Fruit fly (Drosophila melanogaster) whole organism, wandering third instar larva: ENCODE data around the gene CG14507.

Source experiments
- Abd-B ChIP-seq: fragments of >200 bp; optimal IDR thresholded peaks from 2 replicates; lab custom pipeline; 2017; ENCODE audit warnings: missing biosample characterization, missing genetic modification characterization
- CG32264 ChIP-seq: fragments of 200-800 bp; sonication (Bioruptor generic); optimal IDR thresholded peaks from 2 replicates; lab custom pipeline; 2016; ENCODE audit warnings: missing biosample characterization, missing genetic modification characterization
- CG9705 ChIP-seq: fragments of 200-800 bp; sonication (Bioruptor generic); optimal IDR thresholded peaks from 2 replicates; lab custom pipeline; 2018; ENCODE audit warnings: missing biosample characterization, mild to moderate bottlenecking, missing genetic modification characterization
- CrebA ChIP-seq: fragments of 200-800 bp; sonication (Bioruptor generic); optimal IDR thresholded peaks from 2 replicates; lab custom pipeline; 2016; ENCODE audit warnings: missing biosample characterization, mild to moderate bottlenecking, missing genetic modification characterization, borderline replicate concordance
- Dfd ChIP-seq: fragments of >200 bp; optimal IDR thresholded peaks from 2 replicates; lab custom pipeline; 2017; ENCODE audit warnings: missing biosample characterization, missing genetic modification characterization
- Dif ChIP-seq: fragments of 200-275, 200-300 bp; sonication (Bioruptor generic); optimal IDR thresholded peaks from 2 replicates; lab custom pipeline; 2018; ENCODE audit warnings: missing biosample characterization, missing genetic modification characterization; ENCODE audit not compliant: partially characterized antibody
- GATAd ChIP-seq: sonication (Bioruptor generic); optimal IDR thresholded peaks from 2 replicates; lab custom pipeline; 2016; ENCODE audit warnings: missing biosample characterization, missing genetic modification characterization
- HLH106 ChIP-seq: fragments of 200-800 bp; optimal IDR thresholded peaks from 3 replicates; lab custom pipeline; 2019; ENCODE audit warnings: missing biosample characterization, mild to moderate bottlenecking, missing genetic modification characterization, moderate library complexity
- Hnf4 ChIP-seq: fragments of 200-800 bp; sonication (Bioruptor generic); optimal IDR thresholded peaks from 2 replicates; lab custom pipeline; 2016; ENCODE audit warnings: missing biosample characterization, mild to moderate bottlenecking, missing genetic modification characterization
- Hr78 ChIP-seq: fragments of >200 bp; optimal IDR thresholded peaks from 2 replicates; lab custom pipeline; 2017; ENCODE audit warnings: missing biosample characterization, missing genetic modification characterization
- Hr83 ChIP-seq: fragments of 200-300 bp; sonication (Bioruptor generic); optimal IDR thresholded peaks from 2 replicates; lab custom pipeline; 2016; ENCODE audit warnings: missing biosample characterization, mild to moderate bottlenecking, missing genetic modification characterization, moderate library complexity; ENCODE audit not compliant: poor library complexity, severe bottlenecking
- Jra ChIP-seq: sonication (Bioruptor generic); optimal IDR thresholded peaks from 2 replicates; lab custom pipeline; 2016; ENCODE audit warnings: missing biosample characterization, missing genetic modification characterization
- Mio ChIP-seq: sonication (Bioruptor generic); optimal IDR thresholded peaks from 2 replicates; lab custom pipeline; 2016; ENCODE audit warnings: missing biosample characterization, missing genetic modification characterization
- Myc ChIP-seq: fragments of >200 bp; optimal IDR thresholded peaks from 2 replicates; lab custom pipeline; 2017
- N ChIP-seq: fragments of >200 bp; optimal IDR thresholded peaks from 2 replicates; lab custom pipeline; 2018; ENCODE audit warnings: missing biosample characterization, missing external identifiers, missing genetic modification characterization
- OdsH ChIP-seq: fragments of 200-800 bp; sonication (Bioruptor generic); optimal IDR thresholded peaks from 2 replicates; lab custom pipeline; 2016; ENCODE audit warnings: missing biosample characterization, mild to moderate bottlenecking, missing genetic modification characterization
- Rel ChIP-seq, 2 experiments: fragments of 200-800 bp; sonication (Bioruptor generic) in 1 of 2; optimal IDR thresholded peaks; 2 replicates in 1 of 2; 3 replicates in 1 of 2; lab custom pipeline; 2016 to 2019; ENCODE audit warnings: mild to moderate bottlenecking in 2 of 2, missing biosample characterization in 2 of 2, missing genetic modification characterization in 2 of 2, moderate library complexity in 1 of 2
- Sp1 ChIP-seq: fragments of 200-800 bp; sonication (Bioruptor generic); optimal IDR thresholded peaks from 3 replicates; lab custom pipeline; 2019; ENCODE audit warnings: missing biosample characterization, mild to moderate bottlenecking, missing genetic modification characterization, moderate library complexity
- Vsx2 ChIP-seq: fragments of 200-300, 225-300 bp; sonication (Bioruptor generic); optimal IDR thresholded peaks from 2 replicates; lab custom pipeline; 2018; ENCODE audit warnings: missing biosample characterization, missing genetic modification characterization; ENCODE audit not compliant: partially characterized antibody
- br ChIP-seq: fragments of 200-800 bp; sonication (Bioruptor generic); optimal IDR thresholded peaks from 2 replicates; lab custom pipeline; 2016; ENCODE audit warnings: missing biosample characterization, missing genetic modification characterization
- brk ChIP-seq: fragments of 200-800 bp; sonication (Bioruptor generic); optimal IDR thresholded peaks from 2 replicates; lab custom pipeline; 2016; ENCODE audit warnings: missing biosample characterization, mild to moderate bottlenecking, missing genetic modification characterization
- dl ChIP-seq, 2 experiments: fragments of 175-275, 200-275 bp in 1 of 2; fragments of 200-275 bp in 1 of 2; sonication (Bioruptor generic); optimal IDR thresholded peaks; lab custom pipeline; 2018; ENCODE audit warnings: mild to moderate bottlenecking in 2 of 2, missing biosample characterization in 2 of 2, missing genetic modification characterization in 2 of 2, moderate library complexity in 2 of 2; ENCODE audit not compliant: partially characterized antibody in 2 of 2, insufficient read depth in 1 of 2
- dmrt93B ChIP-seq: fragments of 200-800 bp; sonication (Bioruptor generic); optimal IDR thresholded peaks from 2 replicates; lab custom pipeline; 2018; ENCODE audit warnings: missing biosample characterization, mild to moderate bottlenecking, missing genetic modification characterization
- dsf ChIP-seq: sonication (Bioruptor generic); optimal IDR thresholded peaks from 2 replicates; lab custom pipeline; 2016; ENCODE audit warnings: missing biosample characterization, missing genetic modification characterization, borderline replicate concordance
- ey ChIP-seq: fragments of 200-800 bp; sonication (Bioruptor generic); optimal IDR thresholded peaks from 2 replicates; lab custom pipeline; 2016; ENCODE audit warnings: missing biosample characterization, missing genetic modification characterization
- foxo ChIP-seq, 2 experiments: fragments of 200-800 bp; sonication (Bioruptor generic); optimal IDR thresholded peaks; 2 replicates in 1 of 2; 3 replicates in 1 of 2; lab custom pipeline; 2016 to 2017; ENCODE audit warnings: missing biosample characterization in 2 of 2, missing genetic modification characterization in 2 of 2
- fru ChIP-seq: fragments of 200-800 bp; sonication (Bioruptor generic); optimal IDR thresholded peaks from 3 replicates; lab custom pipeline; 2016; ENCODE audit warnings: missing biosample characterization, mild to moderate bottlenecking, missing genetic modification characterization
- h ChIP-seq: fragments of 200-800 bp; sonication (Bioruptor generic); optimal IDR thresholded peaks from 3 replicates; lab custom pipeline; 2016; ENCODE audit warnings: missing biosample characterization, mild to moderate bottlenecking, missing genetic modification characterization
- jim ChIP-seq: fragments of 175-275, 200-325 bp; sonication (Bioruptor generic); optimal IDR thresholded peaks from 2 replicates; lab custom pipeline; 2016; ENCODE audit warnings: missing biosample characterization, mild to moderate bottlenecking, missing genetic modification characterization
- lola ChIP-seq: fragments of >200 bp; optimal IDR thresholded peaks from 2 replicates; lab custom pipeline; 2017; ENCODE audit warnings: missing biosample characterization, missing genetic modification characterization
- pan ChIP-seq: fragments of >200 bp; optimal IDR thresholded peaks from 2 replicates; lab custom pipeline; 2017
- psq ChIP-seq: fragments of 200-800 bp; sonication (Bioruptor generic); optimal IDR thresholded peaks from 3 replicates; lab custom pipeline; 2017; ENCODE audit warnings: missing biosample characterization, mild to moderate bottlenecking, missing genetic modification characterization, moderate library complexity
- rgr ChIP-seq: fragments of 200-800 bp; sonication (Bioruptor generic); optimal IDR thresholded peaks from 3 replicates; lab custom pipeline; 2016; ENCODE audit warnings: missing biosample characterization, mild to moderate bottlenecking, missing genetic modification characterization
- sage ChIP-seq: fragments of 200-800 bp; sonication (Bioruptor generic); optimal IDR thresholded peaks from 2 replicates; lab custom pipeline; 2016; ENCODE audit warnings: missing biosample characterization, mild to moderate bottlenecking, missing genetic modification characterization
- sv ChIP-seq: fragments of 200-800 bp; sonication (Bioruptor generic); optimal IDR thresholded peaks from 3 replicates; lab custom pipeline; 2016; ENCODE audit warnings: missing biosample characterization, missing genetic modification characterization
- tai ChIP-seq: sonication (Bioruptor generic); optimal IDR thresholded peaks from 2 replicates; lab custom pipeline; 2016; ENCODE audit warnings: missing biosample characterization, missing genetic modification characterization
- usp ChIP-seq: fragments of >200 bp; optimal IDR thresholded peaks from 2 replicates; lab custom pipeline; 2017; ENCODE audit warnings: missing biosample characterization, missing genetic modification characterization
- woc ChIP-seq: sonication (Bioruptor generic); optimal IDR thresholded peaks from 2 replicates; lab custom pipeline; 2016; ENCODE audit warnings: missing biosample characterization, mild to moderate bottlenecking, missing genetic modification characterization

The CG14507 gene

dm6 chr3R:29214262-29214661 lies 13.3 kb downstream of the CG14507 start:
- TF ChIP-seq sv (peak; percentile 99), CG32264 (peak; percentile 99), pan (no peak), brk (GFP tag; lab: Kevin White, UChicago) (peak; percentile 98), dl (GFP tag; optimal IDR thresholded peaks at IDR 0.05; lab: Kevin White, UChicago; ENCODE audit: insufficient read depth in 1 of 2, partially characterized antibody in 2 of 2) (no peak), dmrt93B (GFP tag; lab: Kevin White, UChicago) (peak; percentile 99), Jra (GFP tag; lab: Kevin White, UChicago) (peak; percentile 99), Hr78 (GFP tag; lab: Kevin White, UChicago) (no peak), Vsx2 (GFP tag; lab: Kevin White, UChicago) (no peak), tai (GFP tag; lab: Kevin White, UChicago) (no peak), rgr (GFP tag; lab: Kevin White, UChicago) (peak; percentile 100), usp (GFP tag; lab: Kevin White, UChicago) (no peak), dsf (GFP tag; lab: Kevin White, UChicago) (peak; percentile 97), GATAd (GFP tag; lab: Kevin White, UChicago) (peak; percentile 99), Dfd (no peak), ey (GFP tag; lab: Kevin White, UChicago) (peak; percentile 100), Rel (GFP tag; optimal IDR thresholded peaks at IDR 0.05; lab: Kevin White, UChicago) (peak; percentile 100), Rel (tag; optimal IDR thresholded peaks at IDR 0.05; lab: Kevin White, UChicago) (peak; percentile 98), Dif (GFP tag; lab: Kevin White, UChicago) (no peak), Hr83 (GFP tag; lab: Kevin White, UChicago) (peak; percentile 99), jim (GFP tag; lab: Kevin White, UChicago) (peak; percentile 87), Sp1 (GFP tag; lab: Kevin White, UChicago) (peak; percentile 100), Hnf4 (GFP tag; lab: Kevin White, UChicago) (peak; percentile 100), fru (peak; percentile 100), N (peak; percentile 45), sage (peak; percentile 99), h (GFP tag; lab: Kevin White, UChicago) (peak; percentile 100), Myc (no peak), Abd-B (GFP tag; lab: Kevin White, UChicago) (no peak), CrebA (GFP tag; lab: Kevin White, UChicago) (peak; percentile 99), woc (GFP tag; lab: Kevin White, UChicago) (peak; percentile 99), CG9705 (peak; percentile 100), Mio (GFP tag; lab: Kevin White, UChicago) (peak; percentile 97), br (GFP tag; lab: Kevin White, UChicago) (peak; percentile 100), lola (no peak), HLH106 (tag; lab: Kevin White, UChicago) (peak; percentile 100), foxo (GFP tag; optimal IDR thresholded peaks at IDR 0.05; lab: Kevin White, UChicago) (peak; percentile 99 to 100), psq (GFP tag; lab: Kevin White, UChicago) (peak; percentile 99), OdsH (GFP tag; lab: Kevin White, UChicago) (peak; percentile 100)

dm6 chr3R:29213416-29213815 lies 14.1 kb downstream of the CG14507 start:
- TF ChIP-seq dsf (GFP tag; lab: Kevin White, UChicago): no peak
- TF ChIP-seq Hr83 (GFP tag; lab: Kevin White, UChicago): no peak
- no peak for TF ChIP-seq fru
- no peak for TF ChIP-seq psq (GFP tag; lab: Kevin White, UChicago)
- TF ChIP-seq CrebA (GFP tag; lab: Kevin White, UChicago): no peak

DNA sequence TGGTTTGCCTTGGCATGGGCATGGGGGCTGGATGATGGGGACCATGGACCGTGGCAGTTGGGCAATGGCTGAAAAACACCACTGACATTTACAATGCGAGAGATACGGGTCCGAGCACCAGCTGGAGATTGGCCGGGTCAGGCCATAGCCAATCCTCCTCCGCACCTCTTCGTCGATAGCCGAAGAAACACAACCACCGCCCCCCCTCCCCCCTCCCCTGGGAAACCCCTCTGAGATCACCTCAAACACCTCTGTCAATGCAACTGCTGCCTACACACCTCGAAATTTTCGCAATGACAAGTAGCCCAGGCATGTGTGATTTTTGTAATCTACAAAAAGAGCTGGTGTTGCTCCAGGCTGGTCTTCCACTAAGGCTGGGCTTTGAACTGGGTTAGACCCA lies 15.0 kb downstream of the CG14507 start:
- TF ChIP-seq Dfd (peak; percentile 89), dl (GFP tag; optimal IDR thresholded peaks at IDR 0.05; lab: Kevin White, UChicago; ENCODE audit: insufficient read depth in 1 of 2, partially characterized antibody in 2 of 2) (no peak), Hnf4 (GFP tag; lab: Kevin White, UChicago) (no peak)
